Worm (Caenorhabditis elegans) whole organism, mixed stage, embryonic: Measurements from ENCODE around the gene fbxa-126.

ENCODE experiments used
- bed-3 ChIP-seq: fragments of 200-800 bp; sonication (Bioruptor generic); optimal IDR thresholded peaks from 3 replicates; lab custom pipeline; 2018; ENCODE audit warnings: mild to moderate bottlenecking, missing genetic modification characterization, moderate library complexity, missing compliant biosample characterization
- blmp-1 ChIP-seq: fragments of 150-350 bp; optimal IDR thresholded peaks from 2 replicates; lab custom pipeline; 2014; ENCODE audit warnings: missing biosample characterization, missing genetic modification characterization
- ceh-39 ChIP-seq: fragments of 150-350 bp; optimal IDR thresholded peaks from 2 replicates; lab custom pipeline; 2014; ENCODE audit warnings: missing biosample characterization, missing genetic modification characterization
- ceh-43 ChIP-seq: fragments of 200-800 bp; sonication (Bioruptor generic); optimal IDR thresholded peaks from 2 replicates; lab custom pipeline; 2018; ENCODE audit warnings: mild to moderate bottlenecking, missing genetic modification characterization, moderate library complexity, missing compliant biosample characterization
- ceh-83 ChIP-seq: fragments of 200-800 bp; sonication (Bioruptor generic); optimal IDR thresholded peaks from 2 replicates; lab custom pipeline; 2018; ENCODE audit warnings: mild to moderate bottlenecking, missing genetic modification characterization, missing compliant biosample characterization
- ces-1 ChIP-seq: fragments of 150-350 bp; optimal IDR thresholded peaks from 2 replicates; lab custom pipeline; 2014; ENCODE audit warnings: missing biosample characterization, missing genetic modification reagents, missing genetic modification characterization
- cnd-1 ChIP-seq: fragments of 200-800 bp; sonication (Bioruptor generic); optimal IDR thresholded peaks from 2 replicates; lab custom pipeline; 2018; ENCODE audit warnings: mild to moderate bottlenecking, missing genetic modification characterization, missing compliant biosample characterization
- drap-1 ChIP-seq: fragments of 200-800 bp; sonication (Bioruptor generic); optimal IDR thresholded peaks from 3 replicates; lab custom pipeline; 2018; ENCODE audit warnings: mild to moderate bottlenecking, missing genetic modification characterization, missing compliant biosample characterization
- elt-1 ChIP-seq: sonication (generic microtip); optimal IDR thresholded peaks from 2 replicates; lab custom pipeline; 2017; ENCODE audit warnings: missing genetic modification characterization, mild to moderate bottlenecking, missing compliant biosample characterization, antibody characterized with exemption, moderate library complexity, borderline replicate concordance; ENCODE audit not compliant: insufficient read depth
- flh-1 ChIP-seq: fragments of 200-800 bp; sonication (Bioruptor generic); optimal IDR thresholded peaks from 2 replicates; lab custom pipeline; 2018; ENCODE audit warnings: mild to moderate bottlenecking, missing genetic modification characterization, moderate library complexity, missing compliant biosample characterization
- ham-2 ChIP-seq: fragments of 200-800 bp; sonication (Bioruptor generic); optimal IDR thresholded peaks from 2 replicates; lab custom pipeline; 2018; ENCODE audit warnings: mild to moderate bottlenecking, missing genetic modification characterization, missing compliant biosample characterization
- hlh-1 ChIP-seq: fragments of 150-350 bp; optimal IDR thresholded peaks from 2 replicates; lab custom pipeline; 2014; ENCODE audit warnings: missing biosample characterization, missing genetic modification reagents, missing genetic modification characterization
- lin-32 ChIP-seq: fragments of 200-800 bp; sonication (Bioruptor generic); optimal IDR thresholded peaks from 2 replicates; lab custom pipeline; 2018; ENCODE audit warnings: mild to moderate bottlenecking, missing genetic modification characterization, missing compliant biosample characterization
- lsy-2 ChIP-seq: fragments of 150-350 bp; optimal IDR thresholded peaks from 2 replicates; lab custom pipeline; 2014; ENCODE audit warnings: missing biosample characterization, missing genetic modification characterization
- mab-5 ChIP-seq: fragments of 150-350 bp; optimal IDR thresholded peaks from 2 replicates; lab custom pipeline; 2014; ENCODE audit warnings: missing biosample characterization, missing genetic modification characterization
- mep-1 ChIP-seq: fragments of 150-350 bp; optimal IDR thresholded peaks from 2 replicates; lab custom pipeline; 2017; ENCODE audit warnings: missing biosample characterization, missing genetic modification reagents, missing genetic modification characterization, inconsistent platforms
- mls-2 ChIP-seq: sonication (generic microtip); optimal IDR thresholded peaks from 2 replicates; lab custom pipeline; 2016; ENCODE audit warnings: mild to moderate bottlenecking, missing genetic modification characterization, moderate library complexity, missing compliant biosample characterization
- nhr-12 ChIP-seq: fragments of 150-350 bp; optimal IDR thresholded peaks from 2 replicates; lab custom pipeline; 2014; ENCODE audit warnings: missing biosample characterization, missing genetic modification characterization
- nhr-2 ChIP-seq: fragments of 150-350 bp; optimal IDR thresholded peaks from 2 replicates; lab custom pipeline; 2014; ENCODE audit warnings: missing biosample characterization, missing genetic modification characterization
- nhr-237 ChIP-seq: fragments of 150-350 bp; optimal IDR thresholded peaks from 2 replicates; lab custom pipeline; 2014; ENCODE audit warnings: missing biosample characterization, missing genetic modification characterization
- nhr-76 ChIP-seq: sonication (generic microtip); optimal IDR thresholded peaks from 2 replicates; lab custom pipeline; 2017; ENCODE audit warnings: missing biosample characterization, missing genetic modification characterization
- pha-4 ChIP-seq: fragments of 150-350 bp; optimal IDR thresholded peaks from 2 replicates; lab custom pipeline; 2018; ENCODE audit warnings: missing biosample characterization, missing genetic modification reagents, missing genetic modification characterization
- sem-2 ChIP-seq: fragments of 200-800 bp; sonication (Bioruptor generic); optimal IDR thresholded peaks from 2 replicates; lab custom pipeline; 2018; ENCODE audit warnings: mild to moderate bottlenecking, missing genetic modification characterization, missing compliant biosample characterization
- snpc-4 ChIP-seq: fragments of 150-350 bp; optimal IDR thresholded peaks from 2 replicates; lab custom pipeline; 2014; ENCODE audit warnings: missing biosample characterization, missing genetic modification characterization
- sptf-1 ChIP-seq: sonication (generic microtip); optimal IDR thresholded peaks from 2 replicates; lab custom pipeline; 2017; ENCODE audit warnings: mild to moderate bottlenecking, missing genetic modification characterization, moderate library complexity, missing compliant biosample characterization
- tbx-8 ChIP-seq: fragments of 200-800 bp; sonication (Bioruptor generic); optimal IDR thresholded peaks from 2 replicates; lab custom pipeline; 2018; ENCODE audit warnings: mild to moderate bottlenecking, missing genetic modification characterization, moderate library complexity, missing compliant biosample characterization
- unc-120 ChIP-seq: sonication (generic microtip); optimal IDR thresholded peaks from 2 replicates; lab custom pipeline; 2017; ENCODE audit warnings: missing genetic modification characterization, missing compliant biosample characterization; ENCODE audit not compliant: poor library complexity, severe bottlenecking
- unc-39 ChIP-seq: fragments of 150-350 bp; optimal IDR thresholded peaks from 2 replicates; lab custom pipeline; 2014; ENCODE audit warnings: missing biosample characterization, missing genetic modification characterization
- unc-62 ChIP-seq: fragments of 150-350 bp; optimal IDR thresholded peaks from 2 replicates; lab custom pipeline; 2014; ENCODE audit warnings: missing biosample characterization, missing genetic modification reagents, missing genetic modification characterization
- zip-8 ChIP-seq: fragments of 150-350 bp; optimal IDR thresholded peaks from 2 replicates; lab custom pipeline; 2014; ENCODE audit warnings: missing biosample characterization, missing genetic modification characterization
- ztf-11 ChIP-seq: fragments of 150-350 bp; optimal IDR thresholded peaks from 2 replicates; lab custom pipeline; 2014; ENCODE audit warnings: missing biosample characterization, missing genetic modification characterization

The fbxa-126 gene

DNA sequence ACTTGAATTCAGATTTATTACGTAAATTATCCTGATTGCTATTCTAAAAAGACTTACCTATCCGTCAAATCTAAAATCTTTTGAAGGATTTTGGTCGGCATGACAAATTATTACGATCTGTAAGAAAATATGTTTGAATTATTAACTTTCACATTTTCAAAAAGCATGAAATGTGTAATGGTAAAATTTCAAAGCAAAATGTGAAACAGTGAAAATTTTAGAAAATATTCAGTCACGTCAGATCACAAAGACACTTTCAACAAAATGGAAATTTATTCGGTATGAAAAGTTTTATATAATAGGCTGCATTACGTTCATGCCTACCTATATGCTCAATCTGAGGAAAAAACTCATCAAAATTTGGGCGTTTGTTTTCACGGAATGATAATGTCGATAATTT is at the start of gene fbxa-126:
Gene fbxa-126, minus strand, starts transcription at position 101 of the 400 bp plus-strand sequence.
- TF ChIP-seq snpc-4 (tag; lab: Kevin White, UChicago) (no peak), ceh-83 (GFP tag; lab: Kevin White, UChicago) (no peak), mls-2 (tag; lab: Kevin White, UChicago) (no peak), ztf-11 (tag; lab: Kevin White, UChicago) (no peak), sem-2 (GFP tag; lab: Kevin White, UChicago) (no peak), hlh-1 (no peak), ham-2 (GFP tag; lab: Kevin White, UChicago) (no peak), unc-62 (GFP tag; lab: Kevin White, UChicago) (no peak), nhr-76 (tag; lab: Kevin White, UChicago) (no peak), cnd-1 (tag; lab: Kevin White, UChicago) (no peak), mep-1 (tag; lab: Kevin White, UChicago) (no peak), lin-32 (no peak), tbx-8 (GFP tag; lab: Kevin White, UChicago) (no peak), nhr-12 (tag; lab: Kevin White, UChicago) (no peak), ceh-39 (tag; lab: Kevin White, UChicago) (no peak), mab-5 (tag; lab: Kevin White, UChicago) (no peak), ceh-43 (no peak)

DNA sequence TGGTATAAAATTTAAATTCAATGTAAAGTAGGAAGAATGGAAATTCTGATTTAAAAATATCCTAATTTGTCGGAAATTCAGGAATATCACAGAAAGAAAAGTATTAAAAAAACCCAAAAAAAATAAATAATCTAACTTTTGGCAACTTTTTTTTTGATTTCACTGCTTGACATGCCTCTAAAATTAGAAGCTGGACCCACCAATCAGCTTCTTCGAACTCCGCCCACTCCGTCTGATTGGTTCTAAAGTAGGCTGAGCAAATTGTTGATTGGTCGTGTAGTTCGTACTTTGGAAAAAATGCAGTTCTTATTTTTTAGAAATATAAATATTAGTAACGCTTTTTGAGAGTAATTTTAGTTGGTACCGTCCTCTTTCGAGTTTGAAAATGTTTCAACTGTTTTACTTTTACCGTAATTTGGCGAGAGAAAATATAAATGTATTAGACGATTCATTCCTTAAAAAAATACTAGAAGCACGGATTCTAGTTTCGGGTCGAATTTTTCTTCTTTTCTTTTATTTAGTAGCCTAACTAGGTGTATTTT is 44.4 kb upstream of the fbxa-126 start:
- no peak for TF ChIP-seq flh-1
- TF ChIP-seq, all 35 proteins: peak for 0

DNA sequence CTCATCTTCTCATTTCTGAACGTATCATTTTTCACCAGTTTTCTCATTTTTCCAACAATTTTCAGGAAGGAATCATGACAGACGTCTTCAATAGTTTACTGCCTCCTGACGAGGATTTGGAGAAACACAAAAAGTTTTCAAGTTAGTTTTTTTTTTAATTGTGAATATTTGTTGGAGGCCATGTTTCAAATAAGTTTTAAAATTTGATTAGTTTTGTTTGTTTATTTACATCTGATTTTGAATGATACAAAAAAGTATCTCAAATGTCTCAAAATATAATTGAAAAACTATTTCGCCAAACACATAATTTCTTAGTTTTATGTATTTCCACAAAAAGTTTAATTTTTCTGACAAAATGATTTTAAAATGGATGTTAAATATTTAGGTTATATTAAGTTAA is 39.6 kb upstream of the fbxa-126 start, which contains the start of gene ssu-2:
Gene ssu-2, plus strand, starts transcription at position 59 of the 400 bp plus-strand sequence.
- TF ChIP-seq cnd-1 (tag; lab: Kevin White, UChicago), result no peak
- no peak for TF ChIP-seq mab-5 (tag; lab: Kevin White, UChicago)
- TF ChIP-seq drap-1 (GFP tag; lab: Kevin White, UChicago), result no peak
- TF ChIP-seq blmp-1, result no peak
- TF ChIP-seq ztf-11 (tag; lab: Kevin White, UChicago), result no peak
- TF ChIP-seq bed-3 (GFP tag; lab: Kevin White, UChicago), result no peak
- no peak for TF ChIP-seq nhr-12 (tag; lab: Kevin White, UChicago)
- TF ChIP-seq ceh-39 (tag; lab: Kevin White, UChicago), result no peak
- no peak for TF ChIP-seq unc-62 (GFP tag; lab: Kevin White, UChicago)
- TF ChIP-seq nhr-237 (tag; lab: Kevin White, UChicago), result no peak
- TF ChIP-seq ham-2 (GFP tag; lab: Kevin White, UChicago), result no peak
- no peak for TF ChIP-seq elt-1
- no peak for TF ChIP-seq ceh-83 (GFP tag; lab: Kevin White, UChicago)
- no peak for TF ChIP-seq sptf-1
- TF ChIP-seq unc-39, result no peak
- no peak for TF ChIP-seq ces-1 (GFP tag; lab: Kevin White, UChicago)
- no peak for TF ChIP-seq flh-1
- no peak for TF ChIP-seq snpc-4 (tag; lab: Kevin White, UChicago)
- no peak for TF ChIP-seq ceh-43
- TF ChIP-seq, all 35 proteins: peak for 0

DNA sequence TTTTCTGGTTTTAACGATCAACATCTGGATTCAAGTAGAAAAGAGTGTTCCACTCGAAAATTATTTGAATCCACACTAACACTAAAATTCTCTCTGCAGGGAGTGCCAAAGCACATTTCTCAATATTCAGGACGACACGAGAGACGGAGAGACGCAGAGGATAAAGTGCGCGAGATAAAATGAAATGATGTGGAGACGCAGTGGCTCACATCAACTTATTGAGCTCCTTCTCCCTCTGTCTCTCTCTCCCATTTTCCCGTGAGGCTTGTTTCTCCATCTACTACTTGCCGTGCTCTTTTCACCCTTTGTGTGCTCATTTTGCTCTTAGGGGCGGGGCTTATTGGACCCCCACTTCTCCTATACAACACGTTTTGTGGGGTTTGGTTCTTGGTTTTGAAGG is 34.6 kb upstream of the fbxa-126 start:
- TF ChIP-seq hlh-1, result peak; percentile 48
- TF ChIP-seq unc-62 (GFP tag; lab: Kevin White, UChicago), result peak; percentile 44
- TF ChIP-seq bed-3 (GFP tag; lab: Kevin White, UChicago), result no peak
- TF ChIP-seq zip-8 (tag; lab: Kevin White, UChicago), result no peak
- peak; percentile 7 for TF ChIP-seq pha-4
- no peak for TF ChIP-seq unc-120 (tag; lab: Kevin White, UChicago)
- TF ChIP-seq flh-1, result no peak
- TF ChIP-seq nhr-2, result no peak
- TF ChIP-seq elt-1, result no peak
- TF ChIP-seq ces-1 (GFP tag; lab: Kevin White, UChicago), result peak; percentile 87
- TF ChIP-seq tbx-8 (GFP tag; lab: Kevin White, UChicago), result no peak
- no peak for TF ChIP-seq mls-2 (tag; lab: Kevin White, UChicago)
- no peak for TF ChIP-seq nhr-12 (tag; lab: Kevin White, UChicago)
- no peak for TF ChIP-seq ceh-83 (GFP tag; lab: Kevin White, UChicago)
- TF ChIP-seq ztf-11 (tag; lab: Kevin White, UChicago), result no peak
- TF ChIP-seq lsy-2, result no peak
- no peak for TF ChIP-seq ham-2 (GFP tag; lab: Kevin White, UChicago)
- TF ChIP-seq lin-32, result no peak
